Worm (Caenorhabditis elegans) whole organism, midembryonic: ENCODE measurements around the gene skr-20.

Source experiments
- flt-1 ChIP-seq: fragments of 200-800 bp; sonication (Bioruptor generic); IDR thresholded peaks from 2 replicates; pipeline ENCODE4 v1.3.6; 2022; ENCODE audit warnings: missing genetic modification characterization, missing compliant biosample characterization
- tab-1 ChIP-seq: fragments of 200-800 bp; sonication (Bioruptor generic); IDR thresholded peaks from 2 replicates; pipeline ENCODE4 v1.3.6; 2022; ENCODE audit warnings: missing genetic modification characterization, missing compliant biosample characterization
- ztf-29 ChIP-seq: fragments of 200-800 bp; sonication (Bioruptor generic); IDR thresholded peaks from 2 replicates; pipeline ENCODE4 v1.3.6; 2022; ENCODE audit warnings: missing genetic modification reagents, missing genetic modification characterization, missing compliant biosample characterization

DNA sequence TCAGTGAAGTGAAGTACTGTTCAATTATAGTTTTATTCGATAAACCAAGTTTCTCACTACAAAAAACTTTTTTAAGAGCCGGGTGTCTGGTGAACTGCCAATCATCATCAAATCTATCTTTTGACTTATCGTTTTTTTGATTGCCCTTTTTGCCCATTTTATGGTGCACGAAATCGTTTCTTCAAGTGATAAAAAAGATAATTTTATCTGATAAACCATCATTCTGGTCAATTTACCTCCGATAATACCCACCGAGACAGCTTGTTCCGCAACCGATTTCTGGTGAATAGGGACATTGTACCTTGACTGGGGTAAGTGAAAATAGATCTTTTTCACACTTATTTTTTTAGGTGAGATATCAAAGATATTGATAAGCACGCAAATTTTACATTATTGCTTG is 34.2 kb upstream of the skr-20 start, which contains the start of gene K08H2.10:
- TF ChIP-seq tab-1 (no peak), flt-1 (no peak), ztf-29 (GFP tag; lab: Robert Waterston, UW) (no peak)
